Fruit fly (Drosophila melanogaster): ENCODE results near the gene CG34008.

dm6 chr3R:20597407-20598325 lies 16.3 kb upstream of the CG34008 start:
- no peak for TF ChIP-seq CG8478 (optimal IDR thresholded peaks at IDR 0.05)
- no peak for TF ChIP-seq CTCF (optimal IDR thresholded peaks at IDR 0.05)
